Worm (Caenorhabditis elegans): ENCODE results near the gene frg-1.

DNA sequence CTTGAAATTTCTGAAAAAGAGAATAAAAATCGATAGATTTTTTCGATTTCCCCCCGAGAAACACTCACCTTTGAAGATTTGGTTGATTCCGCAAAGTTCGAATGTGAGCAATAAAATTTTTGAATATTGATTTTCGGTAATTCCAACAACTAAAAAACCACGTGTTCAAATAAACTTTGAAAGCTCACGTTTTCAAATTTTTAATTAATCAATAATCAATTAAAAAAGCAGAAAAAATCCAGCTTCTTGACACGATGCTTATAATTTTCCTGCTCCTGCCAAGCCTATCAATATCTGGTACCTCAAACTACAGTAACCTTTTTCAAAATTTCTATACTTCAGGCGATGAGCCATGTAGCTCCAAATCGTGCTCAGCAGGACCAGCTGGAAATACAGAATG, 8.5 kb downstream of the frg-1 start, which contains the start of gene ZK1010.5:
- TF ChIP-seq nhr-77 (tag; optimal IDR thresholded peaks at IDR 0.05), result no peak
- TF ChIP-seq aly-2 (tag; optimal IDR thresholded peaks at IDR 0.05), result no peak
- TF ChIP-seq unc-62 (GFP tag; optimal IDR thresholded peaks at IDR 0.05), result no peak
- no peak for TF ChIP-seq mdl-1 (tag; optimal IDR thresholded peaks at IDR 0.05)
- TF ChIP-seq lin-13 (GFP tag; optimal IDR thresholded peaks at IDR 0.05), result no peak
- no peak for TF ChIP-seq snpc-4 (tag; optimal IDR thresholded peaks at IDR 0.05)
- TF ChIP-seq ceh-16 (tag; optimal IDR thresholded peaks at IDR 0.05), result no peak
- TF ChIP-seq ceh-82 (tag; optimal IDR thresholded peaks at IDR 0.05), result no peak
- TF ChIP-seq lsy-2 (tag; optimal IDR thresholded peaks at IDR 0.05), result no peak
- no peak for TF ChIP-seq dmd-4 (tag; optimal IDR thresholded peaks at IDR 0.05)
- no peak for TF ChIP-seq nhr-10 (tag; optimal IDR thresholded peaks at IDR 0.05)
- TF ChIP-seq nhr-6 (tag; optimal IDR thresholded peaks at IDR 0.05), result no peak
- no peak for TF ChIP-seq unc-55 (GFP tag; optimal IDR thresholded peaks at IDR 0.05)
